Worm (Caenorhabditis elegans) whole organism, L4/young adult: Measurements from ENCODE around the gene T23B12.6.
A peak's percentile ranks its signal among the peaks of the same experiment; 100 is the strongest.

ENCODE experiments used
- W03F9.2 ChIP-seq: fragments of 150-350 bp; optimal IDR thresholded peaks from 2 replicates; lab custom pipeline; 2014; ENCODE audit warnings: missing biosample characterization, missing genetic modification characterization
- dao-5 ChIP-seq: sonication (generic microtip); optimal IDR thresholded peaks from 2 replicates; lab custom pipeline; 2016; ENCODE audit warnings: missing genotype, missing genetic modification characterization, moderate library complexity, missing compliant biosample characterization
- him-1 ChIP-seq: sonication (generic microtip); optimal IDR thresholded peaks from 2 replicates; lab custom pipeline; 2016; ENCODE audit warnings: missing genotype, missing genetic modification reagents, missing genetic modification characterization, missing compliant biosample characterization

T23B12.6 gene

ce11 chrV:8454995-8455446 lies 5.2 kb downstream of the T23B12.6 start, which contains the start of gene T23B12.11:
Gene T23B12.11 (plus strand): TSS chrV:8455396.
- no peak for TF ChIP-seq W03F9.2
- no peak for TF ChIP-seq dao-5 (tag; lab: Kevin White, UChicago)
- TF ChIP-seq him-1 (tag; lab: Kevin White, UChicago) = no peak

ce11 chrV:8450690-8451089 lies 9.5 kb downstream of the T23B12.6 start:
- TF ChIP-seq dao-5 (tag; lab: Kevin White, UChicago) (no peak), W03F9.2 (no peak), him-1 (tag; lab: Kevin White, UChicago) (no peak)

DNA sequence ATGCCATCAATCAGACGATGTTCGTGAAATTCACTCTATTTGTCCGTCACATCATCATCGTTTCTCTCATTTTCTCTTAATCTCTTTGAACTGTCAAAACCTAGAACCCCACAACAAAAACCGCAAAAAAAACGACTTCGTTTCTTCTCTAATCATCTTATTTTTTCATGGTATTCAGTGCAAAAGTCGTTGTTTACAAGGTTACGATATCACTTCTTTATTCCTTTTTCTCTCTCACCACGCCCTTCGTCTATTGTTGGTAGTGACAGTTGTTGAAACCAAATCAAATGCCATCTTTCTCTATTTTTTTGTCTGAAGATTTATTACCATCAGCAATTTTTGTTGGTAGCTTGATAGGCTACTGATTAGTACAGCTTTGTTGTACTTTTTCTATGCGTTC lies 11.0 kb downstream of the T23B12.6 start:
- no peak for TF ChIP-seq dao-5 (tag; lab: Kevin White, UChicago)

- TF ChIP-seq him-1 (tag; lab: Kevin White, UChicago) = no peak
- TF ChIP-seq dao-5 (tag; lab: Kevin White, UChicago) = no peak
- no peak for TF ChIP-seq W03F9.2
Observed at ce11 chrV:8447928-8448327, 12.3 kb downstream of the T23B12.6 start, which contains the start of gene T23B12.5. Gene T23B12.5 (minus strand): TSS chrV:8448028.

DNA sequence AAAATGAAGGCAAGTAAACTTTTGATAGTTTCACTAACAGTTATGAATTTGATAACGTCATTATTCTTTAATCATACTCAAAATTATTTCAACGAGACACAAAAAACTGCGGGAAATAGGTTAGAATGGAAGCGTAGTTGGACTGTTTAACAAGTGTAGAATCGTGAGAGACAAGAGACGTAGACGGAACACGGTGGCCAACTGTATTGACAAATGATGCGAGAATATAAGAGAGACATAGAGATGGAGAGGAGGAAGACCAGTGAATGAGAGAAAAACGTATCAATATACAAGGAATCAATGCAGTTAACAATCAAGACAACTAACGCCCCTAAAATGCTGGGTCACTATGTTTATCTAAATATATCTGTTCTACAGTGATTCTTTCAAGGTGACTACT lies 14.6 kb downstream of the T23B12.6 start:
- TF ChIP-seq him-1 (tag; lab: Kevin White, UChicago) = no peak

- TF ChIP-seq him-1 (tag; lab: Kevin White, UChicago) (peak; percentile 14), W03F9.2 (no peak)
Observed at ce11 chrV:8444357-8444856, 15.8 kb downstream of the T23B12.6 start, which contains the start of gene lmd-3. Gene lmd-3 (minus strand): TSS chrV:8444806.

DNA sequence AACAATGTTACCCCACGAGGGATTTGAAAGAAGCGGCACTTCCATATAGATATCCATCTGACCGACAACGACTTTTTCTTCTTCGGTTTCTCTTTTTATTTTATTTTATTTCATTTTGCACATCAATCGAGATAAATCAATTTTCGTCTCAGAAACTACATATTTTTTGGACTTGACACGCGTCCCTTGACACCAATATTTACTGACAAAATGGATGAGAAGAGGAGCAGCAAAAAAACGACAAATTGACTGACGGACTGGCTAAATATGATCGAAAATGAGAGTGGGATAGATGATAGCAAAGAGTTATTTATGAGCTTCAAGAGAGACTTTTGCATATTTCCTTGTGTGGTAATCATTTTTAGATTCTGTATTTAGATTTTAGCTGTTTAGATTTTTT lies 22.9 kb downstream of the T23B12.6 start:
- TF ChIP-seq W03F9.2 = no peak
- no peak for TF ChIP-seq him-1 (tag; lab: Kevin White, UChicago)
- TF ChIP-seq dao-5 (tag; lab: Kevin White, UChicago) = no peak

ce11 chrV:8435292-8435691 lies 24.9 kb downstream of the T23B12.6 start:
- no peak for TF ChIP-seq dao-5 (tag; lab: Kevin White, UChicago)
- TF ChIP-seq him-1 (tag; lab: Kevin White, UChicago) = no peak
- TF ChIP-seq W03F9.2 = no peak

DNA sequence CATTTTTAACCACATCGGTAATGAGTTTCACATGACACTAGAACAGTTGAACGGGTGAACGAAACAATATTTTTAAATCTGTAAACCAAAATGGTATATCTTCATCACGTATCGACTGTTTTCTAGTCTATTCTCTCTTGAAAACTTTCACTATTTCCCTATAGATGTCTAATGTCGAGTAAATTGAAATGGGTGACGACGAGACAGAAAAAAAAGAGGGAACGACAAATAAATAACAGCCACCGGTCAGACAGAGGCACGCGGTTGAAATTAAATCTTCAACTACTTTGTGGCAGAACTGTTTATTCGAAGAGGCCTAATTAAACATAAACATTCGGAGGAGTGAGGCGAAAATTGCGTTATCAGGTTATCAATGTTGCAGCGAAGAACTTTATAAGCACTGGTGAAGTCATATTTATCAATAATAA lies 25.8 kb downstream of the T23B12.6 start:
- TF ChIP-seq him-1 (tag; lab: Kevin White, UChicago) = no peak
- no peak for TF ChIP-seq W03F9.2
- no peak for TF ChIP-seq dao-5 (tag; lab: Kevin White, UChicago)

DNA sequence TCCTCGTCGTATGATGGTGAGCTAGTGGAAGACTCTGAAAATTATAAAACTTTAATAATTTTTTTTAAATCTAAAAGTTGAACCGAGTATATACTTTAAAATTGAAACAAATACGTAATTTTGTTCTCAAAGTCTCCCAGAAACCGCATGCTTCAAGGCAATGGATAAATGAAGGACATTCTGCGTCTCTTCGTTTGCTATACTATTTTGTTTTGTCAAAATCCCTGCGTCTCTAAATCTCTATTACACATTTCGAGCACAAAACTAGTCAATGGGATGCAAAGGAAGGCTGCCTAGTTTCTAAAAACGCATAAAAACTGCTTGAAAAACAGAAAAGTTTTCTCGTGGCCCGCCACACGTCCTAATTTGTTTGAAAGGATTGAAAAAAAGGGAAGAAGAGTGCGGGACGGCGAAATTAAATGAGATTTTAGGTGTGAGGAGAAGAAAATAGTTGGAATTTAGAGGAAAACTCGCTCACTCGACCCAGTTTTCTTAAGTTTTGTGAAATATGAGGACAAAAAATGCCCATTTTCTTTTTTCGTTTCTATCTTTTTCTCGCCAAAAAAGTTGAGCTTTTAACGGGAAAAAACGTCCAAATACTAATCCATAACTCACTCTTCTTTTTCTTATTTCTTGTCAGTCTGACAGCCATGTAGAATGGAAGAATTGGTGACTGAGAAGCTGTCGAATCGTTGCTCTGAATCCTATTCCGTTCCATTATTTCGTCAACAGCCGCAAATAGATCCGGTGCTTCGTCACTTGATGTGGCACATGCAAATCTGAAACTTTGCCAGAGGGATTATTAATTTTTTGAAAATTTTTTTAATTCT lies 31.4 kb downstream of the T23B12.6 start:
- no peak for TF ChIP-seq dao-5 (tag; lab: Kevin White, UChicago)
- no peak for TF ChIP-seq W03F9.2
- no peak for TF ChIP-seq him-1 (tag; lab: Kevin White, UChicago)

ce11 chrV:8426741-8427457 lies 33.3 kb downstream of the T23B12.6 start:
- TF ChIP-seq W03F9.2 (no peak), dao-5 (tag; lab: Kevin White, UChicago) (no peak), him-1 (tag; lab: Kevin White, UChicago) (no peak)

DNA sequence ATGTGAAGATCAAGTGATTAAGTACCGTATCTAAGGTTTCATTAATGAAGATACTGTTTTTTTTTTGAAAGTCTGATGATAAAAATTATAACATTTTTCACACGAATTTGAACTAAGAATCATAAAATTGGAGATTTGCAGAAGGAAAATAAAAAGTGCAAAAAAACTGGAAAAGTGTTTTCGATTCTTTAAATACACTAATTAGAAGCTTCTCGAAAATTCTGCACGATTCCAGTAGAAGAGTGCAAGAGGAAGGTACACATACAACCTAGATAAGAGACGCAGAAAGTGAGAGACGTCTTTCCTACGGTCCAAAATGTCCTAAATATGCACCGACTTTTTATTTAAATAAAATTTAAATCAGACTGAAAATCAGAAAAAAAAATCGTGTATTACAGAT lies 34.0 kb downstream of the T23B12.6 start:
- TF ChIP-seq him-1 (tag; lab: Kevin White, UChicago) (no peak), dao-5 (tag; lab: Kevin White, UChicago) (no peak), W03F9.2 (no peak)

- TF ChIP-seq W03F9.2 = no peak
Observed at ce11 chrV:8424840-8425814, 35.1 kb downstream of the T23B12.6 start.
